Fruit fly (Drosophila melanogaster): ENCODE results near the gene rump.

rump gene

dm6 chr3R:9534125-9534496 is 24.0 kb upstream of the rump start (continued):
- TF ChIP-seq CG6854 (GFP tag; optimal IDR thresholded peaks at IDR 0.05) (peak; percentile 76), CG42726 (GFP tag; IDR thresholded peaks at IDR 0.05; ENCODE audit: partially characterized antibody) (no peak), CG3838 (GFP tag; optimal IDR thresholded peaks at IDR 0.05) (peak; percentile 78), CG14965 (GFP tag; optimal IDR thresholded peaks at IDR 0.05; ENCODE audit: borderline replicate concordance) (peak; percentile 82), gcm (GFP tag; optimal IDR thresholded peaks at IDR 0.05) (peak; percentile 92), Dfd (GFP tag; optimal IDR thresholded peaks at IDR 0.05) (no peak), CG17186 (GFP tag; optimal IDR thresholded peaks at IDR 0.05) (peak; percentile 73), kni (GFP tag; optimal IDR thresholded peaks at IDR 0.05) (no peak), nerfin-1 (tag; optimal IDR thresholded peaks at IDR 0.05) (peak; percentile 91), lmd (GFP tag; IDR thresholded peaks at IDR 0.05) (peak; percentile 87), Side (GFP tag; optimal IDR thresholded peaks at IDR 0.05) (peak; percentile 87), ssp (GFP tag; IDR thresholded peaks at IDR 0.05) (peak; percentile 82), PHDP (tag; optimal IDR thresholded peaks at IDR 0.05) (peak; percentile 96), Hr51 (GFP tag; optimal IDR thresholded peaks at IDR 0.05) (peak; percentile 77 to 96), CG17802 (tag; optimal IDR thresholded peaks at IDR 0.05) (peak; percentile 79), br (optimal IDR thresholded peaks at IDR 0.05) (no peak), CG5245 (GFP tag; optimal IDR thresholded peaks at IDR 0.05) (peak; percentile 92), CG18262 (tag; optimal IDR thresholded peaks at IDR 0.05) (peak; percentile 95), Optix (GFP tag; IDR thresholded peaks at IDR 0.05) (peak; percentile 47; the same call in 2 of the 3 replicates), sens-2 (GFP tag; IDR thresholded peaks at IDR 0.05) (peak; percentile 92), Ssrp (tag; optimal IDR thresholded peaks at IDR 0.05) (peak; percentile 95), seq (GFP tag; IDR thresholded peaks at IDR 0.05) (peak; percentile 82), otp (GFP tag; IDR thresholded peaks at IDR 0.05) (peak; percentile 89), phol (tag; optimal IDR thresholded peaks at IDR 0.05) (peak; percentile 95), Taf1 (GFP tag; IDR thresholded peaks at IDR 0.05) (peak; percentile 63; the same call in 1 of the 2 replicates), eyg (GFP tag; optimal IDR thresholded peaks at IDR 0.05) (peak; percentile 91), CG30431 (GFP tag; optimal IDR thresholded peaks at IDR 0.05) (peak; percentile 80), CG31365 (tag; optimal IDR thresholded peaks at IDR 0.05) (peak; percentile 57), jing (GFP tag; optimal IDR thresholded peaks at IDR 0.05) (peak; percentile 86), tgo (GFP tag; IDR thresholded peaks at IDR 0.05) (peak; percentile 91), Fer1 (GFP tag; optimal IDR thresholded peaks at IDR 0.05) (peak; percentile 78), hkb (optimal IDR thresholded peaks at IDR 0.05) (no peak), hkb (GFP tag; IDR thresholded peaks at IDR 0.05) (peak; percentile 93), CG9609 (GFP tag; optimal IDR thresholded peaks at IDR 0.05) (peak; percentile 90), Hsf (GFP tag; optimal IDR thresholded peaks at IDR 0.05) (peak; percentile 92), CG18619 (GFP tag; optimal IDR thresholded peaks at IDR 0.05) (peak; percentile 89), Hr3 (GFP tag; optimal IDR thresholded peaks at IDR 0.05) (peak; percentile 92), CG34422 (GFP tag; IDR thresholded peaks at IDR 0.05) (peak; percentile 90), Ptx1 (GFP tag; IDR thresholded peaks at IDR 0.05) (peak; percentile 92), al (GFP tag; IDR thresholded peaks at IDR 0.05) (peak; percentile 84), CG2129 (GFP tag; IDR thresholded peaks at IDR 0.05; ENCODE audit: partially characterized antibody) (no peak), ac (GFP tag; optimal IDR thresholded peaks at IDR 0.05) (peak; percentile 2), Trl (optimal IDR thresholded peaks at IDR 0.05) (no peak), Trl (GFP tag; optimal IDR thresholded peaks at IDR 0.05) (peak; percentile 88), abd-A (tag; optimal IDR thresholded peaks at IDR 0.05) (no peak), CG17361 (GFP tag; IDR thresholded peaks at IDR 0.05) (peak; percentile 97), Dek (tag; optimal IDR thresholded peaks at IDR 0.05) (peak; percentile 90), her (GFP tag; optimal IDR thresholded peaks at IDR 0.05) (peak; percentile 84), ttk (GFP tag; IDR thresholded peaks at IDR 0.05) (peak; percentile 91), Elba2 (GFP tag; optimal IDR thresholded peaks at IDR 0.05) (no peak), Doc3 (GFP tag; IDR thresholded peaks at IDR 0.05; ENCODE audit: partially characterized antibody) (no peak), Oaz (GFP tag; IDR thresholded peaks at IDR 0.05) (peak; percentile 73)
